Worm (Caenorhabditis elegans): Measurements from ENCODE around the gene T28A11.19.

DNA sequence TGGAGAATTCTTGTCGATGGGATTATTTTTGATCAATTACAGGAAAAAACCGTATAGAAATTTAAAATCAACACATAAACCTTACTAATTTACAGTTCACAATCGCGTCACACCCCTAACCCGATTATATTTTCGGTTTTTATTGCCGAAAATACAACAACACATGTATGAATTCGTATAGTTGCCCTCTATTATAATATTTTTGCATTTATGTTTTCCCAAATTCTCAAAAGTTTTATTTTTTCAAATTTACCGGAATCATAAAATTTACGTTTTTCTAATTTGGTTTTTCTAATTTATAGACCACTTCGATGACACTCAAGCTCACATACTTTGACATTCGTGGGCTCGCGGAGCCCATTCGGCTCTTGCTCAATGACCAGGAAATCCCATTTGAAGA is 26.3 kb downstream of the T28A11.19 start, which contains the start of gene gst-23:
- no peak for TF ChIP-seq ama-1 (optimal IDR thresholded peaks at IDR 0.05)
- no peak for TF ChIP-seq hmg-4 (GFP tag; optimal IDR thresholded peaks at IDR 0.05)
- no peak for TF ChIP-seq ceh-36 (tag; optimal IDR thresholded peaks at IDR 0.05)
- no peak for TF ChIP-seq tbx-11 (GFP tag; IDR thresholded peaks at IDR 0.05)
- TF ChIP-seq scrt-1 (GFP tag; IDR thresholded peaks at IDR 0.05), result no peak
- TF ChIP-seq B0310.2 (tag; optimal IDR thresholded peaks at IDR 0.05), result no peak
- no peak for TF ChIP-seq hmbx-1 (tag; optimal IDR thresholded peaks at IDR 0.05)

All from whole organism, early embryonic.